Worm (Caenorhabditis elegans) whole organism, L1 larva: ENCODE measurements around the gene C16A3.5.

Source experiments
- C04F5.9 ChIP-seq: sonication (generic microtip); optimal IDR thresholded peaks from 2 replicates; lab custom pipeline; 2016; ENCODE audit warnings: missing genetic modification characterization, missing compliant biosample characterization
- C16A3.4 ChIP-seq: fragments of 150-350 bp; optimal IDR thresholded peaks from 2 replicates; lab custom pipeline; 2014; ENCODE audit warnings: missing biosample characterization, missing genetic modification characterization
- C34B4.2 ChIP-seq: sonication (generic microtip); optimal IDR thresholded peaks from 2 replicates; lab custom pipeline; 2017; ENCODE audit warnings: mild to moderate bottlenecking, missing genetic modification characterization, missing compliant biosample characterization
- aha-1 ChIP-seq: fragments of 150-350 bp; optimal IDR thresholded peaks from 2 replicates; lab custom pipeline; 2014; ENCODE audit warnings: missing biosample characterization, missing genetic modification characterization
- aly-2 ChIP-seq: fragments of 150-350 bp; optimal IDR thresholded peaks from 2 replicates; lab custom pipeline; 2014; ENCODE audit warnings: missing biosample characterization, missing genetic modification characterization
- ama-1 ChIP-seq: fragments of 150-350 bp; optimal IDR thresholded peaks from 2 replicates; lab custom pipeline; 2014
- blmp-1 ChIP-seq: fragments of 150-350 bp; optimal IDR thresholded peaks from 2 replicates; lab custom pipeline; 2014; ENCODE audit warnings: missing biosample characterization, missing genetic modification characterization
- ceh-63 ChIP-seq: fragments of 200-800 bp; sonication (Bioruptor generic); optimal IDR thresholded peaks from 2 replicates; lab custom pipeline; 2018; ENCODE audit warnings: mild to moderate bottlenecking, missing genetic modification characterization, missing compliant biosample characterization
- ceh-82 ChIP-seq, 3 experiments: fragments of 150-350 bp in 1 of 3; sonication (generic microtip) in 2 of 3; optimal IDR thresholded peaks; 2 replicates each; lab custom pipeline; 2014 to 2017; ENCODE audit warnings: missing biosample characterization in 3 of 3, missing genetic modification characterization in 3 of 3
- dpl-1 ChIP-seq, 3 experiments: fragments of 150-350 bp in 2 of 3; sonication (generic microtip) in 1 of 3; optimal IDR thresholded peaks; 2 replicates each; lab custom pipeline; 2014 to 2017; ENCODE audit warnings: missing biosample characterization in 3 of 3, missing genetic modification characterization in 3 of 3, missing genetic modification reagents in 3 of 3
- efl-3 ChIP-seq: fragments of 200-800 bp; sonication (Bioruptor generic); optimal IDR thresholded peaks from 2 replicates; lab custom pipeline; 2018; ENCODE audit warnings: mild to moderate bottlenecking, missing genetic modification characterization, missing compliant biosample characterization
- egl-13 ChIP-seq: sonication (generic microtip); optimal IDR thresholded peaks from 2 replicates; lab custom pipeline; 2016; ENCODE audit warnings: missing genotype, missing genetic modification reagents, missing genetic modification characterization, missing compliant biosample characterization
- egl-27 ChIP-seq, 2 experiments: fragments of 150-350 bp in 1 of 2; sonication (generic microtip); optimal IDR thresholded peaks; 3 replicates each; lab custom pipeline; 2017 to 2018; ENCODE audit warnings: missing biosample characterization in 2 of 2, missing genetic modification characterization in 2 of 2, missing genetic modification reagents in 2 of 2
- elt-2 ChIP-seq: sonication (generic microtip); optimal IDR thresholded peaks from 2 replicates; lab custom pipeline; 2016; ENCODE audit warnings: missing genetic modification characterization, mild to moderate bottlenecking, inconsistent platforms, missing compliant biosample characterization, missing genetic modification reagents
- elt-3 ChIP-seq, 6 experiments: fragments of 150-350 bp in 1 of 6; sonication (generic microtip); optimal IDR thresholded peaks; 2 replicates each; lab custom pipeline; 2017 to 2018; ENCODE audit warnings: missing biosample characterization in 6 of 6, missing genetic modification characterization in 6 of 6, inconsistent platforms in 1 of 6
- fkh-8 ChIP-seq: sonication (generic microtip); optimal IDR thresholded peaks from 2 replicates; lab custom pipeline; 2016; ENCODE audit warnings: mild to moderate bottlenecking, missing genetic modification characterization, missing compliant biosample characterization
- hlh-17 ChIP-seq: fragments of 200-800 bp; sonication (Bioruptor generic); optimal IDR thresholded peaks from 2 replicates; lab custom pipeline; 2018; ENCODE audit warnings: missing genetic modification characterization, mild to moderate bottlenecking, missing compliant biosample characterization, moderate library complexity, borderline replicate concordance
- hlh-4 ChIP-seq: sonication (generic microtip); optimal IDR thresholded peaks from 2 replicates; lab custom pipeline; 2016; ENCODE audit warnings: mild to moderate bottlenecking, missing genetic modification characterization, missing compliant biosample characterization
- hpl-2 ChIP-seq: fragments of 150-350 bp; optimal IDR thresholded peaks from 2 replicates; lab custom pipeline; 2014; ENCODE audit warnings: missing biosample characterization, missing genetic modification reagents, missing genetic modification characterization
- irx-1 ChIP-seq: sonication (generic microtip); optimal IDR thresholded peaks from 2 replicates; lab custom pipeline; 2016; ENCODE audit warnings: missing genetic modification characterization, missing compliant biosample characterization
- isw-1 ChIP-seq: fragments of 200-800 bp; sonication (Bioruptor generic); IDR thresholded peaks from 2 replicates; pipeline ENCODE4 v1.3.6; 2022; ENCODE audit warnings: missing genetic modification characterization, missing compliant biosample characterization
- lin-14 ChIP-seq: fragments of 200-800 bp; sonication (Bioruptor generic); optimal IDR thresholded peaks from 2 replicates; lab custom pipeline; 2018; ENCODE audit warnings: mild to moderate bottlenecking, missing genetic modification characterization, moderate library complexity, missing compliant biosample characterization
- lin-35 ChIP-seq, 2 experiments: fragments of 150-350 bp; optimal IDR thresholded peaks; 2 replicates each; lab custom pipeline; 2014; ENCODE audit warnings: missing biosample characterization in 2 of 2, missing genetic modification characterization in 2 of 2, missing genetic modification reagents in 2 of 2
- lin-39 ChIP-seq: fragments of 150-350 bp; optimal IDR thresholded peaks from 2 replicates; lab custom pipeline; 2014; ENCODE audit warnings: missing biosample characterization, missing genetic modification reagents, missing genetic modification characterization
- lir-3 ChIP-seq: sonication (generic microtip); optimal IDR thresholded peaks from 2 replicates; lab custom pipeline; 2016; ENCODE audit warnings: mild to moderate bottlenecking, missing genetic modification characterization, moderate library complexity, missing compliant biosample characterization; ENCODE audit not compliant: poor library complexity
- mab-9 ChIP-seq: fragments of 200-800 bp; sonication (Bioruptor generic); IDR thresholded peaks from 2 replicates; pipeline ENCODE4 v1.3.6; 2022; ENCODE audit warnings: missing genetic modification reagents, missing genetic modification characterization, missing compliant biosample characterization
- mef-2 ChIP-seq: fragments of 150-350 bp; optimal IDR thresholded peaks from 2 replicates; lab custom pipeline; 2014; ENCODE audit warnings: missing biosample characterization, missing genetic modification characterization
- nhr-11 ChIP-seq: fragments of 150-350 bp; optimal IDR thresholded peaks from 2 replicates; lab custom pipeline; 2014; ENCODE audit warnings: missing biosample characterization, missing genetic modification characterization
- nhr-20 ChIP-seq: sonication (generic microtip); optimal IDR thresholded peaks from 2 replicates; lab custom pipeline; 2016; ENCODE audit warnings: mild to moderate bottlenecking, missing genetic modification characterization, missing compliant biosample characterization
- nhr-28 ChIP-seq: fragments of 150-350 bp; optimal IDR thresholded peaks from 2 replicates; lab custom pipeline; 2014; ENCODE audit warnings: missing biosample characterization, missing genetic modification characterization
- nhr-47 ChIP-seq: sonication (generic microtip); optimal IDR thresholded peaks from 2 replicates; lab custom pipeline; 2016; ENCODE audit warnings: mild to moderate bottlenecking, missing genetic modification characterization, moderate library complexity, missing compliant biosample characterization
- nhr-71 ChIP-seq: sonication (generic microtip); optimal IDR thresholded peaks from 2 replicates; lab custom pipeline; 2016; ENCODE audit warnings: mild to moderate bottlenecking, missing genetic modification characterization, moderate library complexity, missing compliant biosample characterization
- nhr-77 ChIP-seq: fragments of 150-350 bp; optimal IDR thresholded peaks from 2 replicates; lab custom pipeline; 2014; ENCODE audit warnings: missing biosample characterization, missing genetic modification characterization
- pag-3 ChIP-seq: sonication (generic microtip); optimal IDR thresholded peaks from 2 replicates; lab custom pipeline; 2017; ENCODE audit warnings: missing genetic modification characterization, mild to moderate bottlenecking, missing compliant biosample characterization, antibody characterized with exemption, borderline replicate concordance; ENCODE audit not compliant: insufficient read depth
- rnt-1 ChIP-seq: sonication (generic microtip); optimal IDR thresholded peaks from 2 replicates; lab custom pipeline; 2016; ENCODE audit warnings: mild to moderate bottlenecking, missing genetic modification characterization, moderate library complexity, missing compliant biosample characterization
- sup-37 ChIP-seq: fragments of 200-800 bp; sonication (Bioruptor generic); optimal IDR thresholded peaks from 2 replicates; lab custom pipeline; 2018; ENCODE audit warnings: mild to moderate bottlenecking, missing genetic modification characterization, missing compliant biosample characterization
- swsn-7 ChIP-seq: sonication (generic microtip); optimal IDR thresholded peaks from 2 replicates; lab custom pipeline; 2016; ENCODE audit warnings: missing genetic modification characterization, missing compliant biosample characterization
- tbx-2 ChIP-seq: sonication (generic microtip); optimal IDR thresholded peaks from 2 replicates; lab custom pipeline; 2016; ENCODE audit warnings: missing genetic modification characterization, missing compliant biosample characterization
- unc-30 ChIP-seq: sonication (generic microtip); optimal IDR thresholded peaks from 2 replicates; lab custom pipeline; 2017; ENCODE audit warnings: missing biosample characterization, missing genetic modification characterization
- unc-62 ChIP-seq: fragments of 150-350 bp; optimal IDR thresholded peaks from 2 replicates; lab custom pipeline; 2014; ENCODE audit warnings: missing biosample characterization, missing genetic modification reagents, missing genetic modification characterization
- unc-86 ChIP-seq: sonication (generic microtip); optimal IDR thresholded peaks from 2 replicates; lab custom pipeline; 2016; ENCODE audit warnings: missing genetic modification characterization, missing compliant biosample characterization
- unc-98 ChIP-seq: fragments of 200-800 bp; sonication (Bioruptor generic); IDR thresholded peaks from 2 replicates; pipeline ENCODE4 v1.3.6; 2022; ENCODE audit warnings: missing genetic modification characterization, missing compliant biosample characterization
- zip-4 ChIP-seq: fragments of 200-800 bp; sonication (Bioruptor generic); optimal IDR thresholded peaks from 2 replicates; lab custom pipeline; 2018; ENCODE audit warnings: mild to moderate bottlenecking, missing genetic modification characterization, moderate library complexity, missing compliant biosample characterization
- ztf-11 ChIP-seq, 2 experiments: sonication (generic microtip); optimal IDR thresholded peaks; 2 replicates each; lab custom pipeline; 2016 to 2017; ENCODE audit warnings: missing genetic modification characterization in 2 of 2, missing biosample characterization in 1 of 2, missing compliant biosample characterization in 1 of 2
- ztf-4 ChIP-seq: fragments of 150-350 bp; optimal IDR thresholded peaks from 2 replicates; lab custom pipeline; 2014; ENCODE audit warnings: missing biosample characterization, missing genetic modification characterization

The C16A3.5 gene

ce11 chrIII:6382987-6383602 is 2.5 kb downstream of the C16A3.5 start, which contains the start of gene let-716 (continued):
- TF ChIP-seq tbx-2 (tag; lab: Kevin White, UChicago), result no peak

- TF ChIP-seq egl-13 (tag; lab: Kevin White, UChicago) (no peak), aly-2 (no peak), nhr-28 (no peak), unc-62 (GFP tag; lab: Kevin White, UChicago) (no peak), mef-2 (tag; lab: Kevin White, UChicago) (no peak), swsn-7 (no peak), C04F5.9 (no peak), hlh-4 (tag; lab: Kevin White, UChicago) (no peak), elt-2 (tag; lab: Kevin White, UChicago) (no peak), fkh-8 (tag; lab: Kevin White, UChicago) (no peak), hlh-17 (no peak), ama-1 (no peak), isw-1 (GFP tag; lab: Robert Waterston, UW) (no peak), egl-27 (tag; optimal IDR thresholded peaks at IDR 0.05; lab: Kevin White, UChicago) (no peak), efl-3 (GFP tag; lab: Kevin White, UChicago) (no peak), rnt-1 (no peak)
Measured at ce11 chrIII:6389533-6389932, 9.0 kb downstream of the C16A3.5 start, which contains the start of gene C16A3.2. Gene C16A3.2, plus strand, starts transcription at chrIII:6389833.

- no peak for TF ChIP-seq nhr-11 (tag; lab: Kevin White, UChicago)
- no peak for TF ChIP-seq lin-14 (GFP tag; lab: Kevin White, UChicago)
- no peak for TF ChIP-seq C04F5.9
- no peak for TF ChIP-seq sup-37 (GFP tag; lab: Kevin White, UChicago)
- no peak for TF ChIP-seq ceh-63 (GFP tag; lab: Kevin White, UChicago)
- TF ChIP-seq ztf-11 (tag; optimal IDR thresholded peaks at IDR 0.05; lab: Kevin White, UChicago), result no peak
- TF ChIP-seq nhr-71, result no peak
- no peak for TF ChIP-seq nhr-77 (tag; lab: Kevin White, UChicago)
Measured at ce11 chrIII:6390644-6391043, 10.1 kb downstream of the C16A3.5 start, which contains the start of gene smrc-1. Gene smrc-1, plus strand, starts transcription at chrIII:6390944.

- no peak for TF ChIP-seq lin-39
- no peak for TF ChIP-seq hlh-17
- no peak for TF ChIP-seq C34B4.2 (tag; lab: Kevin White, UChicago)
- TF ChIP-seq ztf-4, result no peak
- no peak for TF ChIP-seq aly-2
- TF ChIP-seq dpl-1 (GFP tag; optimal IDR thresholded peaks at IDR 0.05; lab: Kevin White, UChicago), result no peak
- TF ChIP-seq mab-9 (GFP tag; lab: Robert Waterston, UW), result no peak
- TF ChIP-seq unc-98, result no peak
- no peak for TF ChIP-seq ceh-82 (tag; optimal IDR thresholded peaks at IDR 0.05; lab: Kevin White, UChicago)
- no peak for TF ChIP-seq nhr-47
- TF ChIP-seq C16A3.4 (tag; lab: Kevin White, UChicago), result no peak
- peak; percentile 46 for TF ChIP-seq blmp-1 (tag; lab: Kevin White, UChicago)
- no peak for TF ChIP-seq aha-1 (tag; lab: Kevin White, UChicago)
- peak in 1 of 2 experiments; percentile 0 for TF ChIP-seq lin-35 (GFP tag; optimal IDR thresholded peaks at IDR 0.05; lab: Kevin White, UChicago)
- no peak for TF ChIP-seq tbx-2 (tag; lab: Kevin White, UChicago)
- no peak for TF ChIP-seq elt-2 (tag; lab: Kevin White, UChicago)
- TF ChIP-seq elt-3 (tag; optimal IDR thresholded peaks at IDR 0.05; lab: Kevin White, UChicago), result peak in 3 of 6 experiments; percentile 21 to 40 (median 35)
- no peak for TF ChIP-seq hpl-2 (GFP tag; lab: Kevin White, UChicago)
- TF ChIP-seq pag-3 (tag; lab: Kevin White, UChicago), result no peak
- no peak for TF ChIP-seq ceh-63 (GFP tag; lab: Kevin White, UChicago)
- TF ChIP-seq lir-3, result no peak
- no peak for TF ChIP-seq zip-4 (GFP tag; lab: Kevin White, UChicago)
- no peak for TF ChIP-seq unc-86
- no peak for TF ChIP-seq unc-30 (tag; lab: Kevin White, UChicago)
- peak; percentile 19 for TF ChIP-seq nhr-20 (tag; lab: Kevin White, UChicago)
- TF ChIP-seq irx-1 (tag; lab: Kevin White, UChicago), result no peak
Measured at ce11 chrIII:6395706-6396232, 15.2 kb downstream of the C16A3.5 start, which contains the start of gene oatr-1. Gene oatr-1, minus strand, starts transcription at chrIII:6396182.
